Worm (Caenorhabditis elegans): ENCODE results near the gene F55H2.8.

The F55H2.8 gene

ce11 chrIII:9502155-9502714 is 11.4 kb upstream of the F55H2.8 start (continued):
- TF ChIP-seq efl-1 (optimal IDR thresholded peaks at IDR 0.05): no peak
- TF ChIP-seq efl-1 (GFP tag; optimal IDR thresholded peaks at IDR 0.05 in 1 of 2): peak in 1 of 2 experiments; percentile 80
- peak; percentile 63 for TF ChIP-seq blmp-1 (tag; optimal IDR thresholded peaks at IDR 0.05)
- TF ChIP-seq fkh-10 (GFP tag; optimal IDR thresholded peaks at IDR 0.05): no peak
- TF ChIP-seq nhr-77 (tag; optimal IDR thresholded peaks at IDR 0.05): no peak
- peak in 1 of 2 experiments; percentile 32 for TF ChIP-seq lsy-2 (tag; optimal IDR thresholded peaks at IDR 0.05)
- TF ChIP-seq skn-1 (tag; optimal IDR thresholded peaks at IDR 0.05): peak; percentile 23

- TF ChIP-seq pqm-1 (tag; optimal IDR thresholded peaks at IDR 0.05) (no peak), fkh-8 (tag; optimal IDR thresholded peaks at IDR 0.05) (no peak), lin-39 (tag; optimal IDR thresholded peaks at IDR 0.05) (no peak), efl-1 (optimal IDR thresholded peaks at IDR 0.05) (no peak), efl-1 (GFP tag; optimal IDR thresholded peaks at IDR 0.05 in 1 of 2) (no peak), ama-1 (optimal IDR thresholded peaks at IDR 0.05) (no peak), ceh-90 (tag; optimal IDR thresholded peaks at IDR 0.05) (no peak), hpl-2 (GFP tag; optimal IDR thresholded peaks at IDR 0.05) (no peak), fkh-4 (tag; optimal IDR thresholded peaks at IDR 0.05; ENCODE audit: borderline replicate concordance) (no peak), snpc-4 (tag; optimal IDR thresholded peaks at IDR 0.05) (no peak), ztf-4 (tag; optimal IDR thresholded peaks at IDR 0.05) (no peak), elt-3 (tag; optimal IDR thresholded peaks at IDR 0.05) (no peak), ceh-63 (GFP tag; optimal IDR thresholded peaks at IDR 0.05) (no peak), sup-37 (GFP tag; optimal IDR thresholded peaks at IDR 0.05) (no peak), lin-14 (GFP tag; optimal IDR thresholded peaks at IDR 0.05) (no peak), sptf-1 (tag; optimal IDR thresholded peaks at IDR 0.05) (no peak), ceh-82 (tag; optimal IDR thresholded peaks at IDR 0.05) (no peak), unc-62 (GFP tag; optimal IDR thresholded peaks at IDR 0.05) (no peak), snu-23 (GFP tag; optimal IDR thresholded peaks at IDR 0.05) (no peak)
Measured at ce11 chrIII:9504347-9504746, 9.3 kb upstream of the F55H2.8 start.

- no peak for TF ChIP-seq lin-39 (tag; optimal IDR thresholded peaks at IDR 0.05)
- TF ChIP-seq lin-15B (tag; optimal IDR thresholded peaks at IDR 0.05): peak; percentile 49
- TF ChIP-seq unc-62 (GFP tag; optimal IDR thresholded peaks at IDR 0.05): no peak
- no peak for TF ChIP-seq nhr-12 (tag; optimal IDR thresholded peaks at IDR 0.05)
- no peak for TF ChIP-seq C04F5.9 (tag; optimal IDR thresholded peaks at IDR 0.05)
- TF ChIP-seq jun-1 (tag; optimal IDR thresholded peaks at IDR 0.05): no peak
- TF ChIP-seq dpl-1 (GFP tag; optimal IDR thresholded peaks at IDR 0.05): peak; percentile 1 to 69 (median 31)
- peak; percentile 42 for TF ChIP-seq unc-130 (tag; optimal IDR thresholded peaks at IDR 0.05)
- TF ChIP-seq lsy-2 (tag; optimal IDR thresholded peaks at IDR 0.05): peak in 1 of 2 experiments; percentile 77
- peak; percentile 64 for TF ChIP-seq C16A3.4 (tag; optimal IDR thresholded peaks at IDR 0.05)
- no peak for TF ChIP-seq isw-1 (GFP tag; IDR thresholded peaks at IDR 0.05)
- peak; percentile 16 for TF ChIP-seq nhr-71 (tag; optimal IDR thresholded peaks at IDR 0.05)
- TF ChIP-seq C34B4.2 (tag; optimal IDR thresholded peaks at IDR 0.05): no peak
- TF ChIP-seq skn-1 (tag; optimal IDR thresholded peaks at IDR 0.05): peak; percentile 32
- TF ChIP-seq mef-2 (tag; optimal IDR thresholded peaks at IDR 0.05): no peak
- TF ChIP-seq lir-3 (tag; optimal IDR thresholded peaks at IDR 0.05; ENCODE audit: poor library complexity): peak; percentile 6
- TF ChIP-seq snu-23 (GFP tag; optimal IDR thresholded peaks at IDR 0.05): peak; percentile 63
- no peak for TF ChIP-seq alr-1 (tag; optimal IDR thresholded peaks at IDR 0.05; ENCODE audit: borderline replicate concordance)
- no peak for TF ChIP-seq zag-1 (tag; optimal IDR thresholded peaks at IDR 0.05)
- TF ChIP-seq efl-1 (optimal IDR thresholded peaks at IDR 0.05): peak; percentile 45 to 57
- TF ChIP-seq efl-1 (GFP tag; optimal IDR thresholded peaks at IDR 0.05 in 1 of 2): peak; percentile 52 to 79
- no peak for TF ChIP-seq rnt-1 (tag; optimal IDR thresholded peaks at IDR 0.05)
- TF ChIP-seq egl-13 (tag; optimal IDR thresholded peaks at IDR 0.05): no peak
- no peak for TF ChIP-seq nhr-11 (tag; optimal IDR thresholded peaks at IDR 0.05)
- TF ChIP-seq pag-3 (tag; optimal IDR thresholded peaks at IDR 0.05; ENCODE audit: borderline replicate concordance, insufficient read depth): peak; percentile 27
- peak; percentile 74 for TF ChIP-seq mep-1 (tag; optimal IDR thresholded peaks at IDR 0.05)
- TF ChIP-seq elt-2 (tag; optimal IDR thresholded peaks at IDR 0.05): no peak
- TF ChIP-seq grh-1 (GFP tag; IDR thresholded peaks at IDR 0.05): no peak
- no peak for TF ChIP-seq fkh-8 (tag; optimal IDR thresholded peaks at IDR 0.05)
- no peak for TF ChIP-seq fkh-10 (GFP tag; optimal IDR thresholded peaks at IDR 0.05)
- TF ChIP-seq lin-35 (GFP tag; optimal IDR thresholded peaks at IDR 0.05): peak; percentile 39 to 77
- TF ChIP-seq hlh-17 (GFP tag; optimal IDR thresholded peaks at IDR 0.05; ENCODE audit: borderline replicate concordance): no peak
- peak in 1 of 3 experiments; percentile 65 for TF ChIP-seq ceh-82 (tag; optimal IDR thresholded peaks at IDR 0.05)
- TF ChIP-seq nhr-28 (tag; optimal IDR thresholded peaks at IDR 0.05): no peak
Measured at ce11 chrIII:9507799-9508198, 5.9 kb upstream of the F55H2.8 start, which contains the start of gene vha-14. Gene vha-14 (plus strand): TSS chrIII:9508100.

Measured in whole organism, L1 larva.